Fruit fly (Drosophila melanogaster) whole organism, pupa: Measurements from ENCODE around the gene CG7011.
A peak's percentile ranks its signal among the peaks of the same experiment; 100 is the strongest.

Experiments
- CG10348 ChIP-seq: fragments of 200-800 bp; sonication (Bioruptor generic); IDR thresholded peaks from 2 replicates; pipeline ENCODE4 v1.3.6; 2022; ENCODE audit warnings: missing biosample characterization, missing genetic modification characterization
- CG12605 ChIP-seq: fragments of 200-800 bp; sonication (Bioruptor generic); IDR thresholded peaks from 2 replicates; pipeline ENCODE4 v1.3.6; 2022; ENCODE audit warnings: missing biosample characterization, missing genetic modification characterization
- CG13204 ChIP-seq: fragments of 200-800 bp; sonication (Bioruptor generic); optimal IDR thresholded peaks from 2 replicates; lab custom pipeline; 2018; ENCODE audit warnings: missing biosample characterization, mild to moderate bottlenecking, missing genetic modification characterization, moderate library complexity
- CG32121 ChIP-seq: fragments of 200-800 bp; sonication (Bioruptor generic); IDR thresholded peaks from 2 replicates; pipeline ENCODE4 v1.3.6; 2022; ENCODE audit warnings: missing biosample characterization, missing genetic modification characterization
- CG8301 ChIP-seq: fragments of 200-800 bp; sonication (Bioruptor generic); optimal IDR thresholded peaks from 2 replicates; lab custom pipeline; 2018; ENCODE audit warnings: missing biosample characterization, mild to moderate bottlenecking, missing genetic modification characterization
- D1 ChIP-seq: fragments of 200-800 bp; sonication (Bioruptor generic); optimal IDR thresholded peaks from 2 replicates; lab custom pipeline; 2018; ENCODE audit warnings: missing biosample characterization, mild to moderate bottlenecking, missing genetic modification characterization, moderate library complexity
- Ets98B ChIP-seq: fragments of 200-800 bp; sonication (Bioruptor generic); IDR thresholded peaks from 2 replicates; pipeline ENCODE4 v1.3.6; 2022; ENCODE audit warnings: missing biosample characterization, missing genetic modification characterization
- Pif1A ChIP-seq: fragments of 200-800 bp; sonication (Bioruptor generic); optimal IDR thresholded peaks from 3 replicates; lab custom pipeline; 2016; ENCODE audit warnings: missing biosample characterization, missing genetic modification characterization
- Snoo ChIP-seq: fragments of 200-800 bp; sonication (Bioruptor generic); optimal IDR thresholded peaks from 3 replicates; lab custom pipeline; 2017; ENCODE audit warnings: missing biosample characterization, mild to moderate bottlenecking, missing genetic modification characterization, inconsistent platforms
- gl ChIP-seq: fragments of 200-800 bp; sonication (Bioruptor generic); optimal IDR thresholded peaks from 2 replicates; lab custom pipeline; 2018; ENCODE audit warnings: missing biosample characterization, mild to moderate bottlenecking, missing genetic modification characterization

dm6 chr3L:15189707-15190106 lies 26.3 kb upstream of the CG7011 start:
- TF ChIP-seq CG13204 (GFP tag; lab: Kevin White, UChicago) = no peak
- TF ChIP-seq D1 (tag; lab: Kevin White, UChicago) = no peak
- TF ChIP-seq gl (tag; lab: Kevin White, UChicago) = no peak
- TF ChIP-seq CG10348 (GFP tag; lab: Robert Waterston, UW) = no peak
- no peak for TF ChIP-seq Ets98B (GFP tag; lab: Robert Waterston, UW)
- no peak for TF ChIP-seq CG32121 (GFP tag; lab: Robert Waterston, UW)
- TF ChIP-seq Pif1A (GFP tag; lab: Kevin White, UChicago) = no peak
- TF ChIP-seq CG8301 (tag; lab: Kevin White, UChicago) = peak; percentile 37
- no peak for TF ChIP-seq CG12605
- TF ChIP-seq Snoo (tag; lab: Kevin White, UChicago) = no peak
